Worm (Caenorhabditis elegans) whole organism, L4 larva: Measurements from ENCODE around the gene uda-1.

Experiments used
- R02D3.7 ChIP-seq: fragments of 150-350 bp; sonication (generic microtip); optimal IDR thresholded peaks from 3 replicates; lab custom pipeline; 2014; ENCODE audit warnings: missing biosample characterization, missing genetic modification characterization
- T20F7.1 ChIP-seq: fragments of 200-800 bp; sonication (Bioruptor generic); optimal IDR thresholded peaks from 2 replicates; lab custom pipeline; 2018; ENCODE audit warnings: mild to moderate bottlenecking, missing genetic modification characterization, missing compliant biosample characterization
- T26A8.4 ChIP-seq: fragments of 200-800 bp; sonication (Bioruptor generic); IDR thresholded peaks from 2 replicates; pipeline ENCODE4 v1.3.6; 2022; ENCODE audit warnings: missing genetic modification characterization, missing compliant biosample characterization
- ceh-32 ChIP-seq: sonication (generic microtip); optimal IDR thresholded peaks from 2 replicates; lab custom pipeline; 2016; ENCODE audit warnings: mild to moderate bottlenecking, missing genetic modification characterization, missing compliant biosample characterization; ENCODE audit not compliant: poor library complexity
- dve-1 ChIP-seq: sonication (generic microtip); optimal IDR thresholded peaks from 2 replicates; lab custom pipeline; 2017; ENCODE audit warnings: antibody characterized with exemption, mild to moderate bottlenecking, missing genetic modification characterization, missing compliant biosample characterization; ENCODE audit not compliant: insufficient read depth
- jun-1 ChIP-seq: fragments of 150-350 bp; optimal IDR thresholded peaks from 2 replicates; lab custom pipeline; 2014; ENCODE audit warnings: missing biosample characterization, missing genetic modification reagents, missing genetic modification characterization
- lin-13 ChIP-seq: fragments of 150-350 bp; optimal IDR thresholded peaks from 2 replicates; lab custom pipeline; 2014; ENCODE audit warnings: missing biosample characterization, missing genetic modification reagents, missing genetic modification characterization
- lin-39 ChIP-seq: fragments of 150-350 bp; optimal IDR thresholded peaks from 2 replicates; lab custom pipeline; 2014; ENCODE audit warnings: missing biosample characterization, missing genetic modification reagents, missing genetic modification characterization
- nhr-10 ChIP-seq: fragments of 150-350 bp; optimal IDR thresholded peaks from 2 replicates; lab custom pipeline; 2014; ENCODE audit warnings: missing biosample characterization, missing genetic modification characterization
- nhr-11 ChIP-seq: fragments of 150-350 bp; optimal IDR thresholded peaks from 2 replicates; lab custom pipeline; 2014; ENCODE audit warnings: missing biosample characterization, missing genetic modification characterization
- unc-130 ChIP-seq: sonication (generic microtip); optimal IDR thresholded peaks from 2 replicates; lab custom pipeline; 2016; ENCODE audit warnings: missing genetic modification reagents, missing genetic modification characterization, missing compliant biosample characterization
- unc-62 ChIP-seq, 3 experiments: fragments of 150-350 bp in 1 of 3; sonication (generic microtip); optimal IDR thresholded peaks in 2 of 3; peaks in 1 of 3; 1 replicate in 1 of 3; 2 replicates in 2 of 3; lab custom pipeline; 2014 to 2017; ENCODE audit warnings: missing biosample characterization in 3 of 3, missing genetic modification characterization in 3 of 3, missing genetic modification reagents in 3 of 3, missing genotype in 1 of 3

DNA sequence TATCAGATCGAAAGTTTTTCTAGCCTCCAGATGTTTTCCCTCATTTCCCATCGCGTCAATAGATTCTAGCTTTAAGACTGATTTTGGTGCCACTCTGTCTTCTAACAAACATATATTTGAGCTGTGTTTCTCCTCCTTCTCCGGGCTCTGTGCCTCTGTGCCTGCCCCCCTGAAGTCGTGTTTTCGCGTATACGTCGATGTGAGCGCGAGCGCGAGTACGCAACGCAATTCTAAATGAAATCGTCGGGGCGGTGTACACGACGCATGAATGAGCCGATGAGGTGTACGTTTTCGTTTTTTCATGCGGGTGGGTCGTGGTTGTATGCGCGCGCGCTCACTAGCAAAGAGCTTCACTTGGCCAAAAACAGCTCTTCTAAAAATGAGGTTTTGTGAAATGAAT, 38.7 kb upstream of the uda-1 start:
- TF ChIP-seq dve-1 (tag; lab: Kevin White, UChicago), result no peak
- TF ChIP-seq jun-1 (tag; lab: Kevin White, UChicago), result no peak
- no peak for TF ChIP-seq unc-130 (GFP tag; lab: Kevin White, UChicago)
- TF ChIP-seq lin-13 (GFP tag; lab: Kevin White, UChicago), result no peak
- no peak for TF ChIP-seq R02D3.7
- no peak for TF ChIP-seq ceh-32 (tag; lab: Kevin White, UChicago)
- no peak for TF ChIP-seq unc-62 (GFP tag; optimal IDR thresholded peaks at IDR 0.05 in 1 of 2; lab: Kevin White, UChicago)
- no peak for TF ChIP-seq unc-62 (tag; optimal IDR thresholded peaks at IDR 0.05; lab: Kevin White, UChicago)
- TF ChIP-seq nhr-10 (tag; lab: Kevin White, UChicago), result no peak
- no peak for TF ChIP-seq nhr-11 (tag; lab: Kevin White, UChicago)
- TF ChIP-seq lin-39 (tag; lab: Kevin White, UChicago), result no peak
- TF ChIP-seq T26A8.4 (GFP tag; lab: Robert Waterston, UW), result no peak
- no peak for TF ChIP-seq T20F7.1 (GFP tag; lab: Kevin White, UChicago)
